Worm (Caenorhabditis elegans): ENCODE data around the gene col-87.

- TF ChIP-seq elt-2 (tag; optimal IDR thresholded peaks at IDR 0.05) (no peak), hlh-15 (tag; optimal IDR thresholded peaks at IDR 0.05) (no peak), ceh-2 (tag; optimal IDR thresholded peaks at IDR 0.05) (no peak), ama-1 (optimal IDR thresholded peaks at IDR 0.05) (no peak), ceh-19 (GFP tag; optimal IDR thresholded peaks at IDR 0.05) (no peak), ztf-16 (tag; optimal IDR thresholded peaks at IDR 0.05) (no peak)
Measured at ce11 chrII:14129191-14129590, 34.7 kb upstream of the col-87 start.
